Worm (Caenorhabditis elegans) whole organism, L4 larva: Measurements from ENCODE around the gene ZK1290.7.

Experiments used
- ama-1 ChIP-seq: fragments of 150-350 bp; optimal IDR thresholded peaks from 2 replicates; lab custom pipeline; 2014; ENCODE audit warnings: inconsistent platforms, mixed read lengths
- dmd-9 ChIP-seq: fragments of 200-800 bp; sonication (Bioruptor generic); IDR thresholded peaks from 2 replicates; pipeline ENCODE4 v1.3.6; 2022; ENCODE audit warnings: missing genetic modification reagents, missing genetic modification characterization, missing compliant biosample characterization
- hmg-1.1 ChIP-seq: fragments of 200-800 bp; sonication (Bioruptor generic); IDR thresholded peaks from 2 replicates; pipeline ENCODE4 v1.3.6; 2022; ENCODE audit warnings: missing genetic modification reagents, missing genetic modification characterization, missing compliant biosample characterization
- lin-15B ChIP-seq: fragments of 150-350 bp; sonication (generic microtip); optimal IDR thresholded peaks from 3 replicates; lab custom pipeline; 2014; ENCODE audit warnings: missing biosample characterization, missing genetic modification characterization
- lsy-2 ChIP-seq, 2 experiments: fragments of 150-350 bp in 1 of 2; sonication (generic microtip) in 1 of 2; optimal IDR thresholded peaks; 2 replicates each; lab custom pipeline; 2014 to 2017; ENCODE audit warnings: missing biosample characterization in 2 of 2, missing genetic modification characterization in 2 of 2
- nhr-11 ChIP-seq: fragments of 150-350 bp; optimal IDR thresholded peaks from 2 replicates; lab custom pipeline; 2014; ENCODE audit warnings: missing biosample characterization, missing genetic modification characterization
- nhr-25 ChIP-seq: sonication (generic microtip); optimal IDR thresholded peaks from 2 replicates; lab custom pipeline; 2017; ENCODE audit warnings: missing genetic modification characterization, mild to moderate bottlenecking, missing compliant biosample characterization, antibody characterized with exemption, moderate library complexity, borderline replicate concordance; ENCODE audit not compliant: insufficient read depth
- skn-1 ChIP-seq: fragments of 150-350 bp; optimal IDR thresholded peaks from 2 replicates; lab custom pipeline; 2014; ENCODE audit warnings: missing biosample characterization, missing genetic modification characterization
- snpc-4 ChIP-seq: fragments of 150-350 bp; optimal IDR thresholded peaks from 2 replicates; lab custom pipeline; 2014; ENCODE audit warnings: missing biosample characterization, missing genetic modification characterization
- unc-39 ChIP-seq: sonication (generic microtip); optimal IDR thresholded peaks from 2 replicates; lab custom pipeline; 2017; ENCODE audit warnings: missing biosample characterization, missing genetic modification characterization
- unc-62 ChIP-seq, 3 experiments: fragments of 150-350 bp in 1 of 3; sonication (generic microtip); optimal IDR thresholded peaks in 2 of 3; peaks in 1 of 3; 1 replicate in 1 of 3; 2 replicates in 2 of 3; lab custom pipeline; 2014 to 2017; ENCODE audit warnings: missing biosample characterization in 3 of 3, missing genetic modification characterization in 3 of 3, missing genetic modification reagents in 3 of 3, missing genotype in 1 of 3
- zag-1 ChIP-seq: fragments of 150-350 bp; optimal IDR thresholded peaks from 2 replicates; lab custom pipeline; 2014; ENCODE audit warnings: missing biosample characterization, missing genetic modification characterization
- zip-2 ChIP-seq: fragments of 150-350 bp; optimal IDR thresholded peaks from 2 replicates; lab custom pipeline; 2014; ENCODE audit warnings: missing biosample characterization, missing genetic modification characterization
- ztf-11 ChIP-seq: fragments of 150-350 bp; optimal IDR thresholded peaks from 2 replicates; lab custom pipeline; 2014; ENCODE audit warnings: missing biosample characterization, missing genetic modification characterization

DNA sequence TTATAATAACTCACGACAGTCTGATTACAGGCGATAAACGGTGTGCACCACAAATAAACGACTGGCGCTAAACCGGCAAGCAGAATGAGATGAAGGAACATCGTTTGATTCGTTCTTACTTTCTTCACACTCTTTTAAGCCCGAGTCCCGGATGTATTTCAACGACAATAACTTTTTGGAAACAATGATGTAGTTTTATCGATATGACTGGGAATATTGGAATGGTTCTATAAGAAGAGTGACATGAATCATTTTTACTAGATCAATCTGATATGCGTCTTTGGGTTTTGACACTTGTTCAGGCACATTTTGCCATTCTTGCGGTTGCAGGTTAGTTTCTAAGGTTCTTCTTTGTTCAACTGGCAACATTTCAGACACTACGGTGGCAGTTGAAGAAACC lies 36.1 kb upstream of the ZK1290.7 start, which contains the start of the genes ZK1290.11 and ZK1290.1:
- no peak for TF ChIP-seq nhr-11 (tag; lab: Kevin White, UChicago)
- no peak for TF ChIP-seq lin-15B
- TF ChIP-seq snpc-4 (tag; lab: Kevin White, UChicago): no peak
- TF ChIP-seq dmd-9: no peak
- no peak for TF ChIP-seq zag-1 (tag; lab: Kevin White, UChicago)
- TF ChIP-seq lsy-2 (tag; optimal IDR thresholded peaks at IDR 0.05; lab: Kevin White, UChicago): no peak
- TF ChIP-seq hmg-1.1 (GFP tag; lab: Robert Waterston, UW): no peak
- no peak for TF ChIP-seq ztf-11 (tag; lab: Kevin White, UChicago)
- TF ChIP-seq zip-2 (tag; lab: Kevin White, UChicago): no peak
- no peak for TF ChIP-seq nhr-25 (tag; lab: Kevin White, UChicago)
- TF ChIP-seq unc-39 (tag; lab: Kevin White, UChicago): no peak
- no peak for TF ChIP-seq unc-62 (GFP tag; optimal IDR thresholded peaks at IDR 0.05 in 1 of 2; lab: Kevin White, UChicago)
- TF ChIP-seq unc-62 (tag; optimal IDR thresholded peaks at IDR 0.05; lab: Kevin White, UChicago): no peak
- TF ChIP-seq skn-1 (tag; lab: Kevin White, UChicago): no peak
- TF ChIP-seq ama-1 (lab: Kevin White, UChicago): no peak
